Fruit fly (Drosophila melanogaster) whole organism, adult: Measurements from ENCODE around the gene CG31064.

Experiments used
- CG11617 ChIP-seq: fragments of 200-800 bp; sonication (Bioruptor generic); optimal IDR thresholded peaks from 2 replicates; lab custom pipeline; 2017; ENCODE audit warnings: mild to moderate bottlenecking, missing biosample characterization, missing genetic modification reagents, missing genetic modification characterization
- CG14711 ChIP-seq: fragments of 200-800 bp; sonication (Bioruptor generic); optimal IDR thresholded peaks from 2 replicates; lab custom pipeline; 2018; ENCODE audit warnings: missing biosample characterization, mild to moderate bottlenecking, missing genetic modification characterization, moderate library complexity
- CG33017 ChIP-seq: fragments of 200-800 bp; sonication (Bioruptor generic); optimal IDR thresholded peaks from 2 replicates; lab custom pipeline; 2018; ENCODE audit warnings: missing biosample characterization, mild to moderate bottlenecking, missing genetic modification characterization, moderate library complexity
- CG7045 ChIP-seq: fragments of 200-800 bp; sonication (Bioruptor generic); optimal IDR thresholded peaks from 2 replicates; lab custom pipeline; 2017; ENCODE audit warnings: missing biosample characterization, mild to moderate bottlenecking, missing genetic modification characterization
- CG7101 ChIP-seq: fragments of 200-800 bp; sonication (Bioruptor generic); optimal IDR thresholded peaks from 2 replicates; lab custom pipeline; 2018; ENCODE audit warnings: missing biosample characterization, mild to moderate bottlenecking, missing genetic modification characterization, moderate library complexity
- Clk ChIP-seq: fragments of 200-800 bp; sonication (Bioruptor generic); optimal IDR thresholded peaks from 2 replicates; lab custom pipeline; 2017; ENCODE audit warnings: missing biosample characterization, missing genetic modification characterization
- Mnt ChIP-seq: fragments of 200-800 bp; sonication (Bioruptor generic); optimal IDR thresholded peaks from 2 replicates; lab custom pipeline; 2016; ENCODE audit warnings: missing biosample characterization, mild to moderate bottlenecking, missing genetic modification characterization
- bab1 ChIP-seq: fragments of 200-800 bp; sonication (Bioruptor generic); optimal IDR thresholded peaks from 3 replicates; lab custom pipeline; 2019; ENCODE audit warnings: missing biosample characterization, mild to moderate bottlenecking, missing genetic modification characterization, moderate library complexity
- cic ChIP-seq: fragments of 200-800 bp; sonication (Bioruptor generic); optimal IDR thresholded peaks from 2 replicates; lab custom pipeline; 2017; ENCODE audit warnings: missing biosample characterization, mild to moderate bottlenecking, missing genetic modification characterization, moderate library complexity
- cnc ChIP-seq, 2 experiments: fragments of >200 bp; optimal IDR thresholded peaks; 2 replicates each; lab custom pipeline; 2017
- kay ChIP-seq: fragments of 200-800 bp; sonication (Bioruptor generic); peaks from one replicate; lab custom pipeline; 2016; ENCODE audit warnings: missing biosample characterization, missing genetic modification characterization, borderline replicate concordance
- ovo ChIP-seq: fragments of 200-800 bp; sonication (Bioruptor generic); optimal IDR thresholded peaks from 2 replicates; lab custom pipeline; 2016; ENCODE audit warnings: missing biosample characterization, missing genetic modification characterization

DNA sequence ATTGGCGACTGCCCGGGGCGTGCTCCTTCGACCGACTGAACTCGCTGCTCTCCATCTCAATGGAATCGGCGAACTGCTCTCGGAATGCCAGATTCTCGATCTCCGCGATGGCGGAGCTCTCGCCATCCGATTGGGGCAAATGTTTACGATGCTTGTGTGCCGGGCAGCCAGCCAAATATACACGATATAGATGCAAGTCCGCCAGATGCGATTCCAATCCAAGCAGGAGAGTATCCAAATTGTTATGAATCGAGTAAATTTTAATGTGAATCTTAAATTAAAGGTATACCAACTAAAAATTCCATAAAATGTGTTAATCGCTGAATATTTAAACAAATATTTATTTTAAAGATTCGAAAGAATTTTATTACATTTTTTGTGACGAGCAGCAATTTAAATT, 9.0 kb upstream of the CG31064 start, which contains the start of gene CG5984:
- TF ChIP-seq CG33017 (tag; lab: Kevin White, UChicago) (no peak), CG7045 (GFP tag; lab: Kevin White, UChicago) (no peak), cnc (optimal IDR thresholded peaks at IDR 0.05; lab: Kevin White, UChicago) (no peak), ovo (no peak), kay (GFP tag; lab: Kevin White, UChicago) (no peak), bab1 (GFP tag; lab: Kevin White, UChicago) (no peak), Mnt (GFP tag; lab: Kevin White, UChicago) (no peak), CG7101 (no peak), Clk (GFP tag; lab: Kevin White, UChicago) (no peak), CG11617 (GFP tag; lab: Kevin White, UChicago) (no peak), CG14711 (no peak), cic (no peak)
